Worm (Caenorhabditis elegans) whole organism, mixed stage, embryonic: ENCODE measurements around the gene rsp-7.

Source experiments
- M03D4.4 ChIP-seq: sonication (generic microtip); optimal IDR thresholded peaks from 2 replicates; lab custom pipeline; 2017; ENCODE audit warnings: mild to moderate bottlenecking, missing genetic modification characterization, missing compliant biosample characterization
- bed-3 ChIP-seq: fragments of 200-800 bp; sonication (Bioruptor generic); optimal IDR thresholded peaks from 3 replicates; lab custom pipeline; 2018; ENCODE audit warnings: mild to moderate bottlenecking, missing genetic modification characterization, moderate library complexity, missing compliant biosample characterization
- blmp-1 ChIP-seq: fragments of 150-350 bp; optimal IDR thresholded peaks from 2 replicates; lab custom pipeline; 2014; ENCODE audit warnings: missing biosample characterization, missing genetic modification characterization
- ceh-39 ChIP-seq: fragments of 150-350 bp; optimal IDR thresholded peaks from 2 replicates; lab custom pipeline; 2014; ENCODE audit warnings: missing biosample characterization, missing genetic modification characterization
- ceh-83 ChIP-seq: fragments of 200-800 bp; sonication (Bioruptor generic); optimal IDR thresholded peaks from 2 replicates; lab custom pipeline; 2018; ENCODE audit warnings: mild to moderate bottlenecking, missing genetic modification characterization, missing compliant biosample characterization
- ces-1 ChIP-seq: fragments of 150-350 bp; optimal IDR thresholded peaks from 2 replicates; lab custom pipeline; 2014; ENCODE audit warnings: missing biosample characterization, missing genetic modification reagents, missing genetic modification characterization
- drap-1 ChIP-seq: fragments of 200-800 bp; sonication (Bioruptor generic); optimal IDR thresholded peaks from 3 replicates; lab custom pipeline; 2018; ENCODE audit warnings: mild to moderate bottlenecking, missing genetic modification characterization, missing compliant biosample characterization
- elt-1 ChIP-seq: sonication (generic microtip); optimal IDR thresholded peaks from 2 replicates; lab custom pipeline; 2017; ENCODE audit warnings: missing genetic modification characterization, mild to moderate bottlenecking, missing compliant biosample characterization, antibody characterized with exemption, moderate library complexity, borderline replicate concordance; ENCODE audit not compliant: insufficient read depth
- elt-3 ChIP-seq: fragments of 150-350 bp; optimal IDR thresholded peaks from 2 replicates; lab custom pipeline; 2014; ENCODE audit warnings: missing biosample characterization, missing genetic modification characterization
- flh-1 ChIP-seq: fragments of 200-800 bp; sonication (Bioruptor generic); optimal IDR thresholded peaks from 2 replicates; lab custom pipeline; 2018; ENCODE audit warnings: mild to moderate bottlenecking, missing genetic modification characterization, moderate library complexity, missing compliant biosample characterization
- hlh-1 ChIP-seq: fragments of 150-350 bp; optimal IDR thresholded peaks from 2 replicates; lab custom pipeline; 2014; ENCODE audit warnings: missing biosample characterization, missing genetic modification reagents, missing genetic modification characterization
- lin-32 ChIP-seq: fragments of 200-800 bp; sonication (Bioruptor generic); optimal IDR thresholded peaks from 2 replicates; lab custom pipeline; 2018; ENCODE audit warnings: mild to moderate bottlenecking, missing genetic modification characterization, missing compliant biosample characterization
- lsy-2 ChIP-seq: fragments of 150-350 bp; optimal IDR thresholded peaks from 2 replicates; lab custom pipeline; 2014; ENCODE audit warnings: missing biosample characterization, missing genetic modification characterization
- mep-1 ChIP-seq: fragments of 150-350 bp; optimal IDR thresholded peaks from 2 replicates; lab custom pipeline; 2017; ENCODE audit warnings: missing biosample characterization, missing genetic modification reagents, missing genetic modification characterization, inconsistent platforms
- mls-2 ChIP-seq: sonication (generic microtip); optimal IDR thresholded peaks from 2 replicates; lab custom pipeline; 2016; ENCODE audit warnings: mild to moderate bottlenecking, missing genetic modification characterization, moderate library complexity, missing compliant biosample characterization
- nhr-12 ChIP-seq: fragments of 150-350 bp; optimal IDR thresholded peaks from 2 replicates; lab custom pipeline; 2014; ENCODE audit warnings: missing biosample characterization, missing genetic modification characterization
- nhr-2 ChIP-seq: fragments of 150-350 bp; optimal IDR thresholded peaks from 2 replicates; lab custom pipeline; 2014; ENCODE audit warnings: missing biosample characterization, missing genetic modification characterization
- nhr-237 ChIP-seq: fragments of 150-350 bp; optimal IDR thresholded peaks from 2 replicates; lab custom pipeline; 2014; ENCODE audit warnings: missing biosample characterization, missing genetic modification characterization
- nhr-28 ChIP-seq: fragments of 150-350 bp; optimal IDR thresholded peaks from 2 replicates; lab custom pipeline; 2014; ENCODE audit warnings: missing biosample characterization, missing genetic modification characterization
- nhr-76 ChIP-seq: sonication (generic microtip); optimal IDR thresholded peaks from 2 replicates; lab custom pipeline; 2017; ENCODE audit warnings: missing biosample characterization, missing genetic modification characterization
- pha-4 ChIP-seq: fragments of 150-350 bp; optimal IDR thresholded peaks from 2 replicates; lab custom pipeline; 2018; ENCODE audit warnings: missing biosample characterization, missing genetic modification reagents, missing genetic modification characterization
- sptf-1 ChIP-seq: sonication (generic microtip); optimal IDR thresholded peaks from 2 replicates; lab custom pipeline; 2017; ENCODE audit warnings: mild to moderate bottlenecking, missing genetic modification characterization, moderate library complexity, missing compliant biosample characterization
- unc-120 ChIP-seq: sonication (generic microtip); optimal IDR thresholded peaks from 2 replicates; lab custom pipeline; 2017; ENCODE audit warnings: missing genetic modification characterization, missing compliant biosample characterization; ENCODE audit not compliant: poor library complexity, severe bottlenecking
- unc-39 ChIP-seq: fragments of 150-350 bp; optimal IDR thresholded peaks from 2 replicates; lab custom pipeline; 2014; ENCODE audit warnings: missing biosample characterization, missing genetic modification characterization
- unc-62 ChIP-seq: fragments of 150-350 bp; optimal IDR thresholded peaks from 2 replicates; lab custom pipeline; 2014; ENCODE audit warnings: missing biosample characterization, missing genetic modification reagents, missing genetic modification characterization
- ztf-11 ChIP-seq: fragments of 150-350 bp; optimal IDR thresholded peaks from 2 replicates; lab custom pipeline; 2014; ENCODE audit warnings: missing biosample characterization, missing genetic modification characterization

The rsp-7 gene

DNA sequence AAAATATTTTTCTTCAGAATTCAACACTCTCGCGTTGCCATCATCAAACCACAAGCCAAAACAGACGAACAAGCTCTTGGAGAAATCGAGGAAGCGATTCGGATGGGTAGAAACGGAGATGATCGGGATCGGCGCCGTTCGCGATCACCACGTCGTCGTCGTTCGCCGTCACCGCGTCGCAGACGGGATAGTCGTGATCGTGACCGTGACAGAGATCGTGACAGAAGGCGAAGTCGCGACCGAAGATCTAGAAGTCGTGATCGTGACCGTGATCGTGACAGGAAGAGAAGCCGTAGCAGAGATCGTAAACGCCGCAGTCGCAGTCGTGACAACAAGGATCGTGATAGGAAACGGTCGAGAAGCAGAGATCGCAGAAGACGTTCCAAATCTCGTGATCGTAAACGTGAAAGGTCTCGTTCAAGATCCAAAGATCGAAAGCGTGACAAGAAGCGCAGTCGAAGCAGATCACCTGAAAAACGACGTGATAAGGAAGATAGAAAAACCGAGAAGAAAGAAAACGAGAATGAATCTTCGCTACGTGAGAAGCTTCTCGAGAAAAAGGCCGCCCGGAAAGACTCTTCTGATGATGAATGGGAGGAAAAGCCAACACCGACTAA, 2.5 kb downstream of the rsp-7 start:
- no peak for TF ChIP-seq ceh-83
- no peak for TF ChIP-seq nhr-76

DNA sequence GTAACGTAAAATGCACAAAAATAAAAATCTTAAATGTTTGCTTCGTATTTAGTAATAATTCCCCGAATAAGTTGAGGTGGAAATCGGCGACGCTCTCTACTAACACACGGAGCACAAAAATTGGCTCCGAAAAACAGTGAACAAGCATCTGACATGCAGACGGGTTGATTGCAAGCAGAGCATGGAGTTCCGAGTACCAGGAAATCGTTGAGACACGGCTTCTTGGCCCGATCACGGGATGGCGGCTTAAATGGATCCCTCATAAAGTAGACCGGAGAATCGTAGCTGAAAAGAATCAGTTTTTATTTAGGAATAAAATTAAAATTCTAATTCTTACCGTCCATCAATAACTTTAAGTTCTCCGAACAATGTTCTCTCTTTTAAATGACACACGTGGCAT, 3.3 kb downstream of the rsp-7 start:
- TF ChIP-seq ces-1 (GFP tag; lab: Kevin White, UChicago), result no peak
- peak; percentile 15 for TF ChIP-seq ceh-83

DNA sequence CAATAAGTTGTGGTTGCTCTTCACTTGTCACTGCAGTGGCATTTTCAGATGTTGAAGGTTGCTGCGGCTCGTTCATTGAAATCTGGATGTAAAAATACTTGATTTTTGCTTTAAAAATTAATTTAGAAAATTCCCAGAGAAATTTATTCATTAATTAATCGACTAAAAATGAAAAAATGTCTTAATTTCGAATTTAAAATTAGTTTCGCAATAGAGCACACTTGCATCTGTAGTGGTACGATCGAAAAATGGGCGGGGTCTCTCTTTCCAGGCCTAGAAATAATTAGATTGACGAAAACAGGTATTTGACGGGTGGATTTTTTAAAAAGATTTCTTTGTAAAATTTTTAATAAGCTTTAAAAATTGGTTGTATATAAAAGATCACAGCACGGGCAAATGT, 3.7 kb downstream of the rsp-7 start, which contains the start of gene D2089.8:
D2089.8 (minus strand) TSS at position 84 of the 400 bp plus-strand sequence.
- TF ChIP-seq pha-4 (tag; lab: Kevin White, UChicago) (no peak), nhr-2 (tag; lab: Kevin White, UChicago) (no peak), lsy-2 (tag; lab: Kevin White, UChicago) (no peak), ces-1 (GFP tag; lab: Kevin White, UChicago) (peak; percentile 43), ceh-39 (peak; percentile 51), blmp-1 (tag; lab: Kevin White, UChicago) (no peak), drap-1 (GFP tag; lab: Kevin White, UChicago) (no peak)

DNA sequence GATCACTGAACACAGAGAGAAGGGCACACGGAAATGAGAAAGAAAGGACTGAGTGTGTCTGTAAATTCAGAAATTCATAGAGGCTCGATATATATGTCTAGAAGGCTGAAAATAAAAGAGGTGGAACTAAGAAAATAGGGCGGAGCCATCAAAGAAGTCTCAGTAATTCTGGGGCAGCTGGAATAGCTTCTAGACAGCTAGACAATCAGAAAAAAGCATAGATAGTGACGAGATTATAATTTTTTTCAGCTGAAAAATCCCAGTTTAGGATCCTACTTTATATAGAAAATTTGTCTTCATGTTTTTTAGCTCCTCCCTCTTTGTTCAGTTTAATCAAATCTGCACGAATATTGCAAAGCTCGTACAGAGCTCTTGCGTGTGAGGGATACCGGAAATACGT, 6.0 kb downstream of the rsp-7 start, which contains the start of gene D2089.3:
D2089.3 (minus strand) TSS at position 101 of the 400 bp plus-strand sequence.
- no peak for TF ChIP-seq ztf-11
- no peak for TF ChIP-seq ceh-39
- no peak for TF ChIP-seq flh-1
- TF ChIP-seq M03D4.4 (tag; lab: Kevin White, UChicago), result no peak
- TF ChIP-seq nhr-237 (tag; lab: Kevin White, UChicago), result no peak
- TF ChIP-seq nhr-2 (tag; lab: Kevin White, UChicago), result no peak
- no peak for TF ChIP-seq pha-4 (tag; lab: Kevin White, UChicago)
- no peak for TF ChIP-seq unc-62 (GFP tag; lab: Kevin White, UChicago)
- TF ChIP-seq nhr-28 (tag; lab: Kevin White, UChicago), result no peak
- TF ChIP-seq bed-3, result no peak
- TF ChIP-seq mep-1, result no peak
- no peak for TF ChIP-seq nhr-12 (tag; lab: Kevin White, UChicago)
- no peak for TF ChIP-seq mls-2 (tag; lab: Kevin White, UChicago)
- TF ChIP-seq hlh-1, result no peak
- no peak for TF ChIP-seq elt-3 (tag; lab: Kevin White, UChicago)
- TF ChIP-seq sptf-1, result no peak
- TF ChIP-seq lin-32 (GFP tag; lab: Kevin White, UChicago), result no peak
- TF ChIP-seq elt-1 (tag; lab: Kevin White, UChicago), result no peak
- no peak for TF ChIP-seq unc-39 (tag; lab: Kevin White, UChicago)

DNA sequence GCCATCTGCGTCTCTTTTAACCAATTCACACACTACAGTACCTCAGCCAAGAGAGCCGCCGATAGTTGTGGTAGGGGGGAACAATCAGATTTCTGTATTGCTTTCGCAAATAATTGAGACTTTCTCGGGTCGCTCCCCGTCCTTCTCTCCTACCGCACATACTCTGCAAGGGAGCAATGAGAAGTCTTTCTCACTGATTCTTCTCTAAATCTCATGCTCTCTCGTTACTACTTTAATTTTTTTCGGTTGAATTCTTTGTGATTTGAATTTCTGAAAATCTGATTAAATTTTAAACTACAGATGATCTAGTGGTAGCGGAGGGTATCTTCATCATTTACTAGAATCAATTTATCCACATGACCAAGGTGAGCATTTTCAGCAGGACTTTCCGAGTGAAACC, 16.3 kb downstream of the rsp-7 start, which contains the start of gene ptb-1:
ptb-1 (plus strand) TSS at position 301 of the 400 bp plus-strand sequence.
- TF ChIP-seq unc-62 (GFP tag; lab: Kevin White, UChicago) (no peak), bed-3 (no peak), unc-120 (tag; lab: Kevin White, UChicago) (no peak), lsy-2 (tag; lab: Kevin White, UChicago) (no peak), ceh-39 (no peak), ceh-83 (no peak), flh-1 (no peak), hlh-1 (no peak), ztf-11 (no peak), nhr-76 (no peak), drap-1 (GFP tag; lab: Kevin White, UChicago) (no peak), mep-1 (no peak), blmp-1 (tag; lab: Kevin White, UChicago) (no peak)

DNA sequence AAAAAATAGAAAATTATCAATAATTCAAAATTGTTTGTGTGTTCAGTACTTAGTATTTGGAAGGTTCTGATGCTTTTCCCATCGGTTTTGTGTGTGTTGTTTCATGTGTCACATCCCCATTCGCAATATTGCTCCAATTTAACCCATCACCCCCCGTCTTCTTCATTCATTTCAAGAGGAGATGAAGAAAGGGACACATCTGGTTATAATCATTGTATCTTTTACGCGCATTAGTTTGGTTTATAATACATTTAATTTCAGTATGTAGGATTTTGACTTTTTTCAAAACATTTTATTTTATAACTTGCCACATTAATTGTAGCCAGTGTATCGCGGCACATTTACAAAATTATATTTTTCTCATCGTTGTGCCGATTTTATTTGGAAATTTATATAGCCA, 21.1 kb downstream of the rsp-7 start:
- TF ChIP-seq ces-1 (GFP tag; lab: Kevin White, UChicago), result peak; percentile 1
- TF ChIP-seq elt-1 (tag; lab: Kevin White, UChicago), result no peak

DNA sequence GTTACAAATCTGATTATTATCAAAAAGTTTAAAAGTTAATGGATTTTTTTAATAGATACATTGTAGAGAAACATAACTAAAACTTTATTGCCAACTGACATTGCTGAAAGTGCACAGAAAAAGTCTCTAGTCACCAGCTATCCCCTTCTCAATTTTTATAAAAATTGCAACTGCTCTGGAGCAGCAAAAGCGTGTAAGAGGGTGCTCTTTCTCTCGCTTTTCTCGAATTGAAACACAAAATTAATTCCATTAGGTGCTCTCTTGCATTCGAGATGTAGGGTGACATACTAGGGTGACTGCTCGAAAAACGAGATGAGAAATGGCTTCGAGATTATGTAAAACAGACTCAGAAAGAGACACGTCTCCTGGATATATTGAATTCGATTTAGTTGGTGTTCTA, 21.6 kb downstream of the rsp-7 start:
- TF ChIP-seq flh-1 (no peak), ces-1 (GFP tag; lab: Kevin White, UChicago) (peak; percentile 63), nhr-2 (tag; lab: Kevin White, UChicago) (no peak)
